Worm (Caenorhabditis elegans): ENCODE measurements around the gene srz-58.

DNA sequence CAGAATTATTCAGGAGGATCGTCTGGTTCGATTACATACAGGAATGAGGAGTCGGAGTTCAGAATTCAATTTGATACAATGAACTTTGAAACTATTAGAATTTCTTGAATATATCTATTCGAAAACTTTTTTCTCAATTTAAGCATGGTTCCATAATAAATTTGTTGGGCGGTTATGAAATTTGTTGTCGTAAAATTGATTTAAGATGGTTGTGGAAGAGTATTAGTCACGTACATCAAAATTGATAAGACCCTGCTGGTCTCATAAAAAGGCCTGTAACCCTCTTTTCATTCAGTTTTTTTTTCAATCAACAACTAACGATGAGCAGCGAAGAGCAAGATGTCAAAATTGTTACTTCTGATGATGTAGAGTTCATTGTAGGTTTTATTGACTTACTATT lies 29.7 kb downstream of the srz-58 start, which contains the start of gene skr-5:
- TF ChIP-seq klf-2 (GFP tag; conservative IDR thresholded peaks at IDR 0.05) (no peak), tab-1 (GFP tag; IDR thresholded peaks at IDR 0.05) (no peak), flt-1 (GFP tag; IDR thresholded peaks at IDR 0.05) (no peak), ztf-23 (GFP tag; IDR thresholded peaks at IDR 0.05) (no peak), ztf-29 (GFP tag; IDR thresholded peaks at IDR 0.05) (no peak), ref-1 (GFP tag; conservative IDR thresholded peaks at IDR 0.05) (no peak), med-1 (GFP tag; optimal IDR thresholded peaks at IDR 0.05; ENCODE audit: insufficient read depth) (no peak), cog-1 (tag; optimal IDR thresholded peaks at IDR 0.05) (no peak), T22C8.4 (GFP tag; IDR thresholded peaks at IDR 0.05) (no peak)
